Worm (Caenorhabditis elegans) whole organism, mixed stage, embryonic: Measurements from ENCODE around the gene rrp-8.

Source experiments
- M03D4.4 ChIP-seq: sonication (generic microtip); optimal IDR thresholded peaks from 2 replicates; lab custom pipeline; 2017; ENCODE audit warnings: mild to moderate bottlenecking, missing genetic modification characterization, missing compliant biosample characterization
- bed-3 ChIP-seq: fragments of 200-800 bp; sonication (Bioruptor generic); optimal IDR thresholded peaks from 3 replicates; lab custom pipeline; 2018; ENCODE audit warnings: mild to moderate bottlenecking, missing genetic modification characterization, moderate library complexity, missing compliant biosample characterization
- blmp-1 ChIP-seq: fragments of 150-350 bp; optimal IDR thresholded peaks from 2 replicates; lab custom pipeline; 2014; ENCODE audit warnings: missing biosample characterization, missing genetic modification characterization
- ceh-39 ChIP-seq: fragments of 150-350 bp; optimal IDR thresholded peaks from 2 replicates; lab custom pipeline; 2014; ENCODE audit warnings: missing biosample characterization, missing genetic modification characterization
- ceh-43 ChIP-seq: fragments of 200-800 bp; sonication (Bioruptor generic); optimal IDR thresholded peaks from 2 replicates; lab custom pipeline; 2018; ENCODE audit warnings: mild to moderate bottlenecking, missing genetic modification characterization, moderate library complexity, missing compliant biosample characterization
- ceh-83 ChIP-seq: fragments of 200-800 bp; sonication (Bioruptor generic); optimal IDR thresholded peaks from 2 replicates; lab custom pipeline; 2018; ENCODE audit warnings: mild to moderate bottlenecking, missing genetic modification characterization, missing compliant biosample characterization
- ces-1 ChIP-seq: fragments of 150-350 bp; optimal IDR thresholded peaks from 2 replicates; lab custom pipeline; 2014; ENCODE audit warnings: missing biosample characterization, missing genetic modification reagents, missing genetic modification characterization
- cnd-1 ChIP-seq: fragments of 200-800 bp; sonication (Bioruptor generic); optimal IDR thresholded peaks from 2 replicates; lab custom pipeline; 2018; ENCODE audit warnings: mild to moderate bottlenecking, missing genetic modification characterization, missing compliant biosample characterization
- drap-1 ChIP-seq: fragments of 200-800 bp; sonication (Bioruptor generic); optimal IDR thresholded peaks from 3 replicates; lab custom pipeline; 2018; ENCODE audit warnings: mild to moderate bottlenecking, missing genetic modification characterization, missing compliant biosample characterization
- elt-1 ChIP-seq: sonication (generic microtip); optimal IDR thresholded peaks from 2 replicates; lab custom pipeline; 2017; ENCODE audit warnings: missing genetic modification characterization, mild to moderate bottlenecking, missing compliant biosample characterization, antibody characterized with exemption, moderate library complexity, borderline replicate concordance; ENCODE audit not compliant: insufficient read depth
- elt-3 ChIP-seq: fragments of 150-350 bp; optimal IDR thresholded peaks from 2 replicates; lab custom pipeline; 2014; ENCODE audit warnings: missing biosample characterization, missing genetic modification characterization
- flh-1 ChIP-seq: fragments of 200-800 bp; sonication (Bioruptor generic); optimal IDR thresholded peaks from 2 replicates; lab custom pipeline; 2018; ENCODE audit warnings: mild to moderate bottlenecking, missing genetic modification characterization, moderate library complexity, missing compliant biosample characterization
- ham-2 ChIP-seq: fragments of 200-800 bp; sonication (Bioruptor generic); optimal IDR thresholded peaks from 2 replicates; lab custom pipeline; 2018; ENCODE audit warnings: mild to moderate bottlenecking, missing genetic modification characterization, missing compliant biosample characterization
- hlh-1 ChIP-seq: fragments of 150-350 bp; optimal IDR thresholded peaks from 2 replicates; lab custom pipeline; 2014; ENCODE audit warnings: missing biosample characterization, missing genetic modification reagents, missing genetic modification characterization
- lin-13 ChIP-seq: fragments of 150-350 bp; optimal IDR thresholded peaks from 2 replicates; lab custom pipeline; 2014; ENCODE audit warnings: missing biosample characterization, missing genetic modification characterization
- lin-32 ChIP-seq: fragments of 200-800 bp; sonication (Bioruptor generic); optimal IDR thresholded peaks from 2 replicates; lab custom pipeline; 2018; ENCODE audit warnings: mild to moderate bottlenecking, missing genetic modification characterization, missing compliant biosample characterization
- mab-5 ChIP-seq: fragments of 150-350 bp; optimal IDR thresholded peaks from 2 replicates; lab custom pipeline; 2014; ENCODE audit warnings: missing biosample characterization, missing genetic modification characterization
- mep-1 ChIP-seq: fragments of 150-350 bp; optimal IDR thresholded peaks from 2 replicates; lab custom pipeline; 2017; ENCODE audit warnings: missing biosample characterization, missing genetic modification reagents, missing genetic modification characterization, inconsistent platforms
- mls-2 ChIP-seq: sonication (generic microtip); optimal IDR thresholded peaks from 2 replicates; lab custom pipeline; 2016; ENCODE audit warnings: mild to moderate bottlenecking, missing genetic modification characterization, moderate library complexity, missing compliant biosample characterization
- nhr-12 ChIP-seq: fragments of 150-350 bp; optimal IDR thresholded peaks from 2 replicates; lab custom pipeline; 2014; ENCODE audit warnings: missing biosample characterization, missing genetic modification characterization
- nhr-28 ChIP-seq: fragments of 150-350 bp; optimal IDR thresholded peaks from 2 replicates; lab custom pipeline; 2014; ENCODE audit warnings: missing biosample characterization, missing genetic modification characterization
- nhr-76 ChIP-seq: sonication (generic microtip); optimal IDR thresholded peaks from 2 replicates; lab custom pipeline; 2017; ENCODE audit warnings: missing biosample characterization, missing genetic modification characterization
- pha-4 ChIP-seq: fragments of 150-350 bp; optimal IDR thresholded peaks from 2 replicates; lab custom pipeline; 2018; ENCODE audit warnings: missing biosample characterization, missing genetic modification reagents, missing genetic modification characterization
- sem-2 ChIP-seq: fragments of 200-800 bp; sonication (Bioruptor generic); optimal IDR thresholded peaks from 2 replicates; lab custom pipeline; 2018; ENCODE audit warnings: mild to moderate bottlenecking, missing genetic modification characterization, missing compliant biosample characterization
- sptf-1 ChIP-seq: sonication (generic microtip); optimal IDR thresholded peaks from 2 replicates; lab custom pipeline; 2017; ENCODE audit warnings: mild to moderate bottlenecking, missing genetic modification characterization, moderate library complexity, missing compliant biosample characterization
- tbx-8 ChIP-seq: fragments of 200-800 bp; sonication (Bioruptor generic); optimal IDR thresholded peaks from 2 replicates; lab custom pipeline; 2018; ENCODE audit warnings: mild to moderate bottlenecking, missing genetic modification characterization, moderate library complexity, missing compliant biosample characterization
- unc-120 ChIP-seq: sonication (generic microtip); optimal IDR thresholded peaks from 2 replicates; lab custom pipeline; 2017; ENCODE audit warnings: missing genetic modification characterization, missing compliant biosample characterization; ENCODE audit not compliant: poor library complexity, severe bottlenecking
- unc-39 ChIP-seq: fragments of 150-350 bp; optimal IDR thresholded peaks from 2 replicates; lab custom pipeline; 2014; ENCODE audit warnings: missing biosample characterization, missing genetic modification characterization
- unc-62 ChIP-seq: fragments of 150-350 bp; optimal IDR thresholded peaks from 2 replicates; lab custom pipeline; 2014; ENCODE audit warnings: missing biosample characterization, missing genetic modification reagents, missing genetic modification characterization
- ztf-11 ChIP-seq: fragments of 150-350 bp; optimal IDR thresholded peaks from 2 replicates; lab custom pipeline; 2014; ENCODE audit warnings: missing biosample characterization, missing genetic modification characterization

The rrp-8 gene

DNA sequence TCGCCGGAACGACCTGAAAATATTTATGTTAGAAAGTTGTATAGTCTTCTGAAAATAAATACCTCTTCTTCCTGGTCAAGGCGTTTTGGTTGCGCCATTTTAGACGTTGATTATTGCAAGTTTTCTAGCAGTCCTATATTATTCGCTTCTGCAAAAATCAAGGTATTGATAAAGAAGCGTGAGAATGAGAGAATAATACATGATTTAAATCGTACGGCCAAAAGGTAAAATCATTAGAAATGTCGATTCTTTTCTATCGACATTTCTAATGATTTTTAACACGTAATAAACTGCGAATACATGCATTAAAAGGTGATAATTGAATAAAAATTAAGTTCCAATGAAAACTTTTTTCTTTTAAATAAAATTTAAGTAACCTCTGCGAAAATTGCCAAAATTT is 20.4 kb upstream of the rrp-8 start, which contains the start of gene fln-1:
Gene fln-1 (minus strand): TSS at position 101 of the 400 bp plus-strand sequence.
- TF ChIP-seq mab-5 (tag; lab: Kevin White, UChicago) = no peak
- TF ChIP-seq sem-2 (GFP tag; lab: Kevin White, UChicago) = no peak
- TF ChIP-seq ceh-83 (GFP tag; lab: Kevin White, UChicago) = no peak
- TF ChIP-seq cnd-1 (tag; lab: Kevin White, UChicago) = no peak
- TF ChIP-seq unc-39 = no peak
- no peak for TF ChIP-seq ztf-11 (tag; lab: Kevin White, UChicago)
- no peak for TF ChIP-seq unc-62
- no peak for TF ChIP-seq M03D4.4
- no peak for TF ChIP-seq tbx-8
- TF ChIP-seq elt-3 (tag; lab: Kevin White, UChicago) = no peak
- no peak for TF ChIP-seq ceh-43 (GFP tag; lab: Kevin White, UChicago)

DNA sequence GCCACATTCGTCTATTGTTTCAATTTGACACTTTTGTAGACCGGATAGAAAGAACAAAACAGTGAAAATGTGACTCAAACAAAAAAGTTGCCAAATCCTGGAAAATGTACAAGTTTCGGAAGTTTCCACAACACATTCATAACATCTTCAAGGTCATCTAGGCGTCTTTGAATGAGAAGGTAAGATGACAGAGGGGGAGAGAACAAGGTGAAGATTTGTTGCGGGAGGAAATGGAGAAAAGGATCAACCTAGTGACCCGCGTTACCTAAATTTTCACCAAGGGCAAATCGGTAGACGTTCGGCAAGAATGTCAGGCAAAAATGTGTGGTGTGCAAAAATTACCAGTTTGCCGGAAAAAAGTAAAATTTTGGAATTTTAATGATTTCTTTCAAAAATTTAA is 18.6 kb upstream of the rrp-8 start:
- TF ChIP-seq ztf-11 (tag; lab: Kevin White, UChicago) (no peak), ces-1 (GFP tag; lab: Kevin White, UChicago) (no peak), unc-62 (no peak), pha-4 (no peak), ham-2 (no peak), sptf-1 (tag; lab: Kevin White, UChicago) (no peak), bed-3 (GFP tag; lab: Kevin White, UChicago) (no peak), nhr-76 (no peak), sem-2 (GFP tag; lab: Kevin White, UChicago) (no peak), blmp-1 (no peak), mep-1 (no peak), cnd-1 (tag; lab: Kevin White, UChicago) (no peak), elt-1 (no peak), lin-13 (tag; lab: Kevin White, UChicago) (no peak), ceh-43 (GFP tag; lab: Kevin White, UChicago) (no peak), nhr-28 (tag; lab: Kevin White, UChicago) (no peak)

DNA sequence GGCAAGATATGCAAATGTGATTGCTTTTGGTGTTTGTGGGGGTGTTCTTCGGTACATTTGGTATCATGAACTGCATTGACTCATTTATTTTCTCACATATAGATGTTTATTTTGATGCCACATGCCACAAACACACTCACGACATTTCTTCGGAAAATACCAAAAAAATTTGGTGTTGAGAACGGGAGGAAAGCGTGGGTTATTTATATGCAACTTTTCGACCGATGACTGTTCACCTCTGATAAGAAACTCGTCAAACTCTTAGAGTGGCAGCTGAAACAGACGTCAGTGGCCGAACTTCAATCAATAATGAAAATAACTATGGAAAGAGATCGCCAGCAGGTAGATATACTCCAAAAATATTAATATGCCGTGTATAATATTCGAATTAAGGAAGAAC is 18.0 kb upstream of the rrp-8 start:
- TF ChIP-seq drap-1 (GFP tag; lab: Kevin White, UChicago) = no peak
- TF ChIP-seq ceh-39 (tag; lab: Kevin White, UChicago) = no peak
- TF ChIP-seq nhr-76 = no peak
- TF ChIP-seq cnd-1 (tag; lab: Kevin White, UChicago) = no peak
- no peak for TF ChIP-seq unc-62
- TF ChIP-seq unc-39 = no peak
- no peak for TF ChIP-seq flh-1
- TF ChIP-seq sem-2 (GFP tag; lab: Kevin White, UChicago) = no peak

DNA sequence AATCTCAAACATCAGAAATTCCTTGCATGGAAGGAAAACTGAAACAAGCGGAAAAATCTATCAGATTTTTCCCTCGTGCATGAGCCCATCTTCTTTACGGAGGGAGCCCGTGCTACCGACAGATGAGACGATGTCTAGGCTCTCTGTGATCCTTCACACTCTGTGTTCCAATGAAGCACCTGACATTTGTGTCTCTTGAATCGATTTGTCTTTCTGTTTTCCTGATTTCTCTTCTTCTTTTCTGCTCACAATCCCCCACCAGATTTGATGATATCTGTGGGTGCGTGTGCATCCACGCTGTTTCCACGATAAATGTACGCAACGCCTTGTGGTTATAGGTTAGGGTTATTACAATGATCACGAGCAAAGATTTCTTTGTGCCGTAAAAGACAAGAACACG is 17.5 kb upstream of the rrp-8 start:
- TF ChIP-seq unc-120 (tag; lab: Kevin White, UChicago) (peak; percentile 82), hlh-1 (tag; lab: Kevin White, UChicago) (peak; percentile 94), ham-2 (no peak), sptf-1 (tag; lab: Kevin White, UChicago) (no peak), blmp-1 (no peak)
- TF ChIP-seq, all 35 proteins: peak for 2

DNA sequence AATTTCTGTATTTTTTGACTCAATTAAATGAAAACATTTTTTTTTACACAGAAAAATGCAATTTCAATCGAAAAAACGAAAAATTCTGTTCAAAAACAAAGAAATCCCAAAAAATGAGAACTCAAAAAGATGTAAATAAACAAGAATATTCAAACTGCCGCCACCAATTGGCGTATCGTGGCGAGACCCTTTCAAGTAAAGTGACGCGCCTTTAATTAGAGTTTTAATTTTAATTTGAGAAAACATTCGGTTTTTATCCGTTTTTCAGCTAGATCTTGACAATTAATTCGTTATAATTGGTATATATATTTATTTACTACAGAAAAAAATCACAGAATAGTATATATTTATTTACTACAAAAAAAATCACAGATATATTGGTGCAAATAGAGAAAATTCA is 16.7 kb upstream of the rrp-8 start:
- no peak for TF ChIP-seq lin-13 (tag; lab: Kevin White, UChicago)
- TF ChIP-seq sem-2 (GFP tag; lab: Kevin White, UChicago) = no peak
- peak; percentile 7 for TF ChIP-seq ceh-43 (GFP tag; lab: Kevin White, UChicago)
- TF ChIP-seq pha-4 = no peak

DNA sequence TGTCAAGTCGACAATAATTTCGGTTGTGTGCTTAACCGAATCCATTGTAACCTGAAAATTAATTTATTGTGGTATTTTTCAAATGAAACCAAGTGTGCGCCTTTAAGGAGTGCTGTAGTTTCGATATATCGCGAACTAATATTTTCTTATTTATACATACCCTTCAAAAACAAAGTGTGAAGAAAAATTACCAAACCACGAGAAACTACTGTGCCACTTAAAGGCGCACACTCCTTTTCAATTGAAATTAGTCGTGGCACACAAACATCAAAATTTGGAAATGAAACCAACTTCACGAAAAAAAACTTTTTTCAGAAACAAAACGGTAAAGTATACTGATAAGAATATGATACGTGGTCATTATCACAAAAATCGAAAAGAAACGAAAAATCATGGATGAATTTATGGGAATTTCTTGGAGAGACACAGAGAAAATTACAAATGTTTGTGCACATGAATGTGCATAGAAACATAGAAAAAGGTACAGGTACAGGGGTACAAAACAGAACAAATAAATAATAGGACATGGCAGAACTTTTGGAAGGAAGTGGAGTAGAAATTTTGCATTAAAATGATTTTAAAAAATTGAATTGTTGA is 13.1 kb upstream of the rrp-8 start, which contains the start of gene spl-1:
Gene spl-1 (minus strand): TSS at position 51 of the 597 bp plus-strand sequence.
- no peak for TF ChIP-seq pha-4
- no peak for TF ChIP-seq nhr-12 (tag; lab: Kevin White, UChicago)
- no peak for TF ChIP-seq drap-1 (GFP tag; lab: Kevin White, UChicago)
- no peak for TF ChIP-seq nhr-76
- TF ChIP-seq elt-1 = no peak
- no peak for TF ChIP-seq ztf-11 (tag; lab: Kevin White, UChicago)
- TF ChIP-seq lin-32 (GFP tag; lab: Kevin White, UChicago) = no peak
- no peak for TF ChIP-seq mls-2 (tag; lab: Kevin White, UChicago)
- no peak for TF ChIP-seq sptf-1 (tag; lab: Kevin White, UChicago)
- TF ChIP-seq cnd-1 (tag; lab: Kevin White, UChicago) = no peak
